Worm (Caenorhabditis elegans) whole organism, L2 larva: ENCODE results near the gene srsx-39.

Experiments
- ceh-82 ChIP-seq: fragments of 150-350 bp; optimal IDR thresholded peaks from 2 replicates; lab custom pipeline; 2014; ENCODE audit warnings: missing biosample characterization, missing genetic modification characterization
- elt-3 ChIP-seq: sonication (generic microtip); optimal IDR thresholded peaks from 2 replicates; lab custom pipeline; 2017; ENCODE audit warnings: missing biosample characterization, missing genetic modification characterization
- mab-5 ChIP-seq: fragments of 150-350 bp; optimal IDR thresholded peaks from 2 replicates; lab custom pipeline; 2014; ENCODE audit warnings: missing biosample characterization, missing genetic modification characterization
- nhr-12 ChIP-seq: fragments of 150-350 bp; optimal IDR thresholded peaks from 2 replicates; lab custom pipeline; 2014; ENCODE audit warnings: missing biosample characterization, missing genetic modification characterization
- nhr-25 ChIP-seq: fragments of 150-350 bp; sonication (generic microtip); optimal IDR thresholded peaks from 3 replicates; lab custom pipeline; 2014; ENCODE audit warnings: missing biosample characterization, missing genetic modification characterization
- nhr-77 ChIP-seq: fragments of 150-350 bp; optimal IDR thresholded peaks from 2 replicates; lab custom pipeline; 2014; ENCODE audit warnings: missing biosample characterization, missing genetic modification characterization
- snpc-4 ChIP-seq: fragments of 150-350 bp; optimal IDR thresholded peaks from 2 replicates; lab custom pipeline; 2014; ENCODE audit warnings: missing biosample characterization, missing genetic modification characterization
- unc-39 ChIP-seq: fragments of 150-350 bp; optimal IDR thresholded peaks from 2 replicates; lab custom pipeline; 2014; ENCODE audit warnings: missing biosample characterization, missing genetic modification characterization

- TF ChIP-seq snpc-4 (no peak), nhr-25 (tag; lab: Kevin White, UChicago) (no peak), nhr-12 (tag; lab: Kevin White, UChicago) (no peak), ceh-82 (tag; lab: Kevin White, UChicago) (no peak), mab-5 (tag; lab: Kevin White, UChicago) (no peak), unc-39 (tag; lab: Kevin White, UChicago) (no peak), elt-3 (tag; lab: Kevin White, UChicago) (no peak), nhr-77 (tag; lab: Kevin White, UChicago) (no peak)
Observed at ce11 chrV:15298597-15298996, 42.0 kb upstream of the srsx-39 start, which contains the start of gene cpr-3.
